Fruit fly (Drosophila melanogaster): Measurements from ENCODE around the gene Plzf.

The Plzf gene

DNA sequence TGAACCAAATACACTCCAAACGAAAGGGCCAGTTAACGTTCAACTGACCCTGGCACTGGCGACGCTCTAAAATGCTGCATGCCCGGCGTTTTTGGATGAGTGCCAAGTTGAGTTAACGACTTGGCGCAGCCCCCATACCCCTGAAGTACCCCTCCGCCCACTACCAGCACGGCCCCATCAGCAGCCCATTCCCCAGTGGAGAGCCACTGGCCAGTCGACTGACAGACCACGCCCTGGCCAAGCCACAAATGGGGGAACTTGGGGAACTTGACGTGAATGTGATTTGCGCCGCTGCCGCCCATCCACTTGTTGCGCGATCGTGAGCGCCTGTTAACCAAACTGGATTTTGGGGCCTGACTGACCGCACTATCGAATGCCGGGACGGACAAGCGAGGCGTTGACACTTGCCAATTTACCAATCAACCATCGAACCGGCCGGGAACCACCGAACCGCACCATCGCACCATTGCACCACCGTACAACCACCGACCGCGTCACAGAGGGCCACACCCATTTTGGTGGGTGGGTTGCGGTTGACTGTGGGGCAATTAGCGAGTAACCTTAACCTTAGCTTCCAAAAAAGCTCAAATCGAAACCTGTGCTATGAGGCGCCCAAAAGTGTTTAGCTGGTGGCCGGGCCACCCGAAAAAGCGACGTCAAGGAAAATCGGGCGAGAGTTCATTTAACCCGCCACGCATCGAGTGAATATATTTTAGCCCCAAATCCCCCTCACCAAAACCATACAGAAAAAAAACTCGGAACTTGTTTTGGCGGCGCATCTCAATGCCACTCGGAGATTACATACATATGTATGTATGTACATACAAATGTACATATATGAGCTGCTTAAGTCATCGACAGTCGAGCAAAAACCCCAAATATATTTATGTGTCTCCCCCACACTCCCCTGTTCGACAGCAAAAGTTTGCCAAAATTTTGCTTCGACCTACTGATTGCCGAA is 43.0 kb downstream of the Plzf start:
- TF ChIP-seq sage (GFP tag; optimal IDR thresholded peaks at IDR 0.05) = peak; percentile 53
- TF ChIP-seq ey (GFP tag; optimal IDR thresholded peaks at IDR 0.05) = no peak
- no peak for TF ChIP-seq foxo (GFP tag; optimal IDR thresholded peaks at IDR 0.05)
- TF ChIP-seq Jra (GFP tag; optimal IDR thresholded peaks at IDR 0.05) = peak; percentile 40
- TF ChIP-seq CG32264 (GFP tag; optimal IDR thresholded peaks at IDR 0.05) = no peak
- TF ChIP-seq brk (GFP tag; optimal IDR thresholded peaks at IDR 0.05) = no peak
- no peak for TF ChIP-seq OdsH (GFP tag; optimal IDR thresholded peaks at IDR 0.05)
- TF ChIP-seq usp (GFP tag; optimal IDR thresholded peaks at IDR 0.05) = no peak
- TF ChIP-seq Hr78 (GFP tag; optimal IDR thresholded peaks at IDR 0.05) = no peak
- no peak for TF ChIP-seq pan (optimal IDR thresholded peaks at IDR 0.05)
- no peak for TF ChIP-seq tai (GFP tag; optimal IDR thresholded peaks at IDR 0.05)
- peak; percentile 59 to 62 for TF ChIP-seq dl (GFP tag; optimal IDR thresholded peaks at IDR 0.05; ENCODE audit: insufficient read depth in 1 of 2, partially characterized antibody in 2 of 2)
- TF ChIP-seq rgr (GFP tag; optimal IDR thresholded peaks at IDR 0.05) = peak; percentile 1
- TF ChIP-seq br (GFP tag; optimal IDR thresholded peaks at IDR 0.05) = peak; percentile 59
- TF ChIP-seq Dif (GFP tag; optimal IDR thresholded peaks at IDR 0.05; ENCODE audit: partially characterized antibody) = no peak
- no peak for TF ChIP-seq Mio (GFP tag; optimal IDR thresholded peaks at IDR 0.05)
- no peak for TF ChIP-seq CG9705 (GFP tag; optimal IDR thresholded peaks at IDR 0.05)
- TF ChIP-seq GATAd (GFP tag; optimal IDR thresholded peaks at IDR 0.05) = no peak
- TF ChIP-seq HLH106 (tag; optimal IDR thresholded peaks at IDR 0.05) = no peak
- peak; percentile 23 for TF ChIP-seq fru (GFP tag; optimal IDR thresholded peaks at IDR 0.05)
- no peak for TF ChIP-seq woc (GFP tag; optimal IDR thresholded peaks at IDR 0.05)
- TF ChIP-seq Dfd (GFP tag; optimal IDR thresholded peaks at IDR 0.05) = no peak
- TF ChIP-seq Sp1 (GFP tag; optimal IDR thresholded peaks at IDR 0.05) = peak; percentile 27
- TF ChIP-seq Rel (GFP tag; optimal IDR thresholded peaks at IDR 0.05) = no peak
- peak; percentile 100 for TF ChIP-seq Rel (tag; optimal IDR thresholded peaks at IDR 0.05)
- TF ChIP-seq Abd-B (GFP tag; optimal IDR thresholded peaks at IDR 0.05) = no peak
- no peak for TF ChIP-seq Myc (optimal IDR thresholded peaks at IDR 0.05)
- TF ChIP-seq psq (GFP tag; optimal IDR thresholded peaks at IDR 0.05) = peak; percentile 5
- TF ChIP-seq sv (GFP tag; optimal IDR thresholded peaks at IDR 0.05) = no peak
- TF ChIP-seq lola (GFP tag; optimal IDR thresholded peaks at IDR 0.05) = no peak
- no peak for TF ChIP-seq CrebA (GFP tag; optimal IDR thresholded peaks at IDR 0.05; ENCODE audit: borderline replicate concordance)
- no peak for TF ChIP-seq Hr83 (GFP tag; optimal IDR thresholded peaks at IDR 0.05; ENCODE audit: poor library complexity, severe bottlenecking)

DNA sequence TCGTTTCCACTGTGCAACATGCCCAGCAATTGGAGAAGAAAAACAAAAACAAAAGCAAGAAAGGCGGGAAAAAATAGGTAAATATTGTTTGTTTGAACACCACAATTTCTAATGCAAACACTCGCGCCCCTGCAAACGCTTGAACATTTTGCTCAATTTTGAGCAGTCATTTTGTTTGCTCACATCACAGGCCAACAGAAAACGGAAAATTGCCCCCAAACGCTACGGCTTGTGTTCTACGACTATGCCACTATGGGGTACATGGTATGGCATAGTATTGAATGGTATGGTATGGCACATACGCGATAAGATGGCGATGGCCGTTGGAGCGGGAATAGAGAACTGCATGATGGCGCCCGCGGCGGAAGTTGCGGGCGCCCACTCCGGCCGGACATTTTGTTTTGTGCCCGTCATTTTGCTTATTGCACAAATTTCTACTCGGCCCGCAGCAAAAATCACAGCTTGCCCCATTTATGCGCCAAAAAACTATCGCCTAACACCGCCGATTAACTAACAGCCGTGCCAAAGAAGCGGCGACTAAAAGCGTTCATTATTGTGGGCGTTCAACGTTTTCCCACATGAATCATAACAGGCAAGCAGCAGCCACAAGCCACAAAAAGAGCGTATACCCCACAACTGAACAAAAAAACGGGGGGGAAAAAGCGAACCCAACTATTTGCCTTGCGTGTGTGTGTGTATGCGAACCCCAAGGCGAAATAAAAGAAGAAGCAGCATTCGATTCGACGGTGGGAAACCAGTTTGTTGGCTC is 44.3 kb downstream of the Plzf start:
- TF ChIP-seq rgr (GFP tag; optimal IDR thresholded peaks at IDR 0.05) = peak; percentile 11
- TF ChIP-seq dl (GFP tag; optimal IDR thresholded peaks at IDR 0.05; ENCODE audit: insufficient read depth in 1 of 2, partially characterized antibody in 2 of 2) = peak in 1 of 2 experiments; percentile 31
- TF ChIP-seq Hr83 (GFP tag; optimal IDR thresholded peaks at IDR 0.05; ENCODE audit: poor library complexity, severe bottlenecking) = no peak
- peak; percentile 44 for TF ChIP-seq OdsH (GFP tag; optimal IDR thresholded peaks at IDR 0.05)
- TF ChIP-seq sv (GFP tag; optimal IDR thresholded peaks at IDR 0.05) = peak; percentile 28
- peak in 1 of 2 experiments; percentile 22 for TF ChIP-seq foxo (GFP tag; optimal IDR thresholded peaks at IDR 0.05)

DNA sequence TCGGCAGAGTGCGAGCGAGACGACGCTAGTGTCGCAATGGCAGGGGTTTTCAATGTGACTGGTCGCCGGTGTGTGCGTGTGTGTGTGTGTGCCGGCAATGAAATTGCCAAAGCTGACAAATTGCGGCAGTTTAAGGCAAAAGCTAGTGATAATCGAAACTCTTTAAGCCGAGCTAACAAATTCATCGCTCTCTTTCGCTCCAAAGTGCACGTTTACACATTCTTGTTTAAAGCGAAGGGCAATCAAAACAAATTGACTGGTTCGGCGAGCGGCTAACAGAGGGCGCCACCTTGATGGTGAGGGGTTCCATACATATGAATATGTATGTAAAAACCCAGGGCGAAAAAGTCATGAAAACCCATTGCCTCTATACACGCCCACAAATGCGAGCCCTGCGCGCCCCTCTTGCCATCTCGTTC is 44.9 kb downstream of the Plzf start:
- no peak for TF ChIP-seq ey (GFP tag; optimal IDR thresholded peaks at IDR 0.05)
- TF ChIP-seq h (GFP tag; optimal IDR thresholded peaks at IDR 0.05) = no peak
- no peak for TF ChIP-seq sage (GFP tag; optimal IDR thresholded peaks at IDR 0.05)
- TF ChIP-seq Vsx2 (GFP tag; optimal IDR thresholded peaks at IDR 0.05; ENCODE audit: partially characterized antibody) = no peak
- no peak for TF ChIP-seq Hr78 (GFP tag; optimal IDR thresholded peaks at IDR 0.05)
- no peak for TF ChIP-seq CG32264 (GFP tag; optimal IDR thresholded peaks at IDR 0.05)
- no peak for TF ChIP-seq HLH106 (tag; optimal IDR thresholded peaks at IDR 0.05)
- TF ChIP-seq woc (GFP tag; optimal IDR thresholded peaks at IDR 0.05) = no peak
- no peak for TF ChIP-seq CrebA (GFP tag; optimal IDR thresholded peaks at IDR 0.05; ENCODE audit: borderline replicate concordance)
- no peak for TF ChIP-seq OdsH (GFP tag; optimal IDR thresholded peaks at IDR 0.05)
- TF ChIP-seq Hr83 (GFP tag; optimal IDR thresholded peaks at IDR 0.05; ENCODE audit: poor library complexity, severe bottlenecking) = peak; percentile 22
- TF ChIP-seq lola (GFP tag; optimal IDR thresholded peaks at IDR 0.05) = peak; percentile 1
- peak in 1 of 2 experiments; percentile 32 for TF ChIP-seq foxo (GFP tag; optimal IDR thresholded peaks at IDR 0.05)

All from whole organism, wandering third instar larva.